Worm (Caenorhabditis elegans): Measurements from ENCODE around the gene F22H10.6.

Gene F22H10.6

DNA sequence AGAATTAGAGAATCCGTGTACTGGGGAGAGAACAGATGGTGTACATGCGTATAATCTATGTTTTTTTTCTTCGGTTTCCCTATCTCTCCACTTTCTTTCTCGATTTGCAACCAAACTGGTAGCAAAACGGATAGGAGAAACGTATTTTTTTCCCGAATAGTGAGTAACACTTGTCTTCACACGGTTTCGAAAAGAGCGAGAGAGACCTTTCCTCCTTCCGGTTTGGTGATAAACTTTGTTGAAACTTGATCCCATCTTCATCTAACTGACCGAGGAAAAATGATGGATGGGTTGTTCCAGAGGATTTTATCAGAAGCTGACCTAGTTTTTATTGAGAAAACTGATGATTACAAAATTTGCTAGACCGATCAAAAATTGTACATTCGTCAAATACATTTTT, 32.8 kb downstream of the F22H10.6 start:
- TF ChIP-seq T26A8.4 (GFP tag; IDR thresholded peaks at IDR 0.05) = no peak
- peak; percentile 3 for TF ChIP-seq nhr-28 (tag; optimal IDR thresholded peaks at IDR 0.05)
- no peak for TF ChIP-seq nhr-76 (tag; optimal IDR thresholded peaks at IDR 0.05)
- TF ChIP-seq dpl-1 (GFP tag; optimal IDR thresholded peaks at IDR 0.05) = no peak
- TF ChIP-seq daf-8 (GFP tag; IDR thresholded peaks at IDR 0.05) = no peak
- TF ChIP-seq mxl-3 (GFP tag; optimal IDR thresholded peaks at IDR 0.05) = peak; percentile 22
- peak in 1 of 2 experiments; percentile 60 for TF ChIP-seq unc-62 (GFP tag; optimal IDR thresholded peaks at IDR 0.05 in 1 of 2)
- no peak for TF ChIP-seq unc-62 (tag; optimal IDR thresholded peaks at IDR 0.05)
- TF ChIP-seq spr-1 (tag; optimal IDR thresholded peaks at IDR 0.05) = no peak

DNA sequence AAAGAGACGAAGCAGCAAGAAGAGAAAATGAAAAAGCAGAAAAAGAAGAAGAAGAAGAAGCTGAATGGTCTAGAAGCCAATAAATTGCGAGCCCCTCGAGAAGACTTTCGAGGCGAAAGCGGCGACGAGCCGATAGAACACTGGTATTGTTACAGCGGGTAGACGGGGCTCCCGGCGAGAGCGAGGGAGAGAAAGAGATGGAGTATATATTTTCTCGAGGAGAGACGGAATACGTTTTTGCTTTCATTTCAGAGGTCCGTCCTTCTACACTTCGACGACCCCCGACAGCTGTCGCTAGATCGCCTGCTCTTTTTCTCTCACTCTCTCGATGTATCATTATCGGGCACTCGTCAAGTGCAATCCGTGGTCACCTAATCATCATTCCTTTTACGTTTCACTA, 35.9 kb downstream of the F22H10.6 start:
- no peak for TF ChIP-seq nhr-6 (tag; optimal IDR thresholded peaks at IDR 0.05)
- TF ChIP-seq lin-38 (GFP tag; IDR thresholded peaks at IDR 0.05) = no peak
- no peak for TF ChIP-seq F37D6.2 (tag; optimal IDR thresholded peaks at IDR 0.05)
- peak; percentile 42 for TF ChIP-seq hlh-11 (tag; optimal IDR thresholded peaks at IDR 0.05)
- TF ChIP-seq daf-16 (GFP tag; optimal IDR thresholded peaks at IDR 0.05) = peak in 1 of 2 experiments; percentile 11
- TF ChIP-seq daf-16 (tag; optimal IDR thresholded peaks at IDR 0.05) = no peak
- no peak for TF ChIP-seq nhr-42 (GFP tag; IDR thresholded peaks at IDR 0.05)
- no peak for TF ChIP-seq nhr-11 (tag; optimal IDR thresholded peaks at IDR 0.05)
- no peak for TF ChIP-seq mes-2 (tag; optimal IDR thresholded peaks at IDR 0.05; ENCODE audit: poor library complexity, severe bottlenecking)
- no peak for TF ChIP-seq lin-15B (tag; optimal IDR thresholded peaks at IDR 0.05)
- no peak for TF ChIP-seq madf-9 (GFP tag; conservative IDR thresholded peaks at IDR 0.05)
- TF ChIP-seq nhr-28 (tag; optimal IDR thresholded peaks at IDR 0.05) = no peak
- TF ChIP-seq ceh-62 (tag; optimal IDR thresholded peaks at IDR 0.05) = no peak
- TF ChIP-seq nhr-25 (tag; optimal IDR thresholded peaks at IDR 0.05; ENCODE audit: borderline replicate concordance, insufficient read depth) = no peak
- no peak for TF ChIP-seq F10B5.3 (tag; optimal IDR thresholded peaks at IDR 0.05)
- TF ChIP-seq set-16 (GFP tag; IDR thresholded peaks at IDR 0.05) = peak; percentile 42; the same call in 1 of the 2 replicates
- no peak for TF ChIP-seq zip-11 (GFP tag; IDR thresholded peaks at IDR 0.05)
- TF ChIP-seq unc-39 (tag; optimal IDR thresholded peaks at IDR 0.05) = no peak
- TF ChIP-seq ztf-7 (tag; optimal IDR thresholded peaks at IDR 0.05) = no peak
- TF ChIP-seq nhr-48 (tag; optimal IDR thresholded peaks at IDR 0.05) = no peak
- no peak for TF ChIP-seq dve-1 (tag; optimal IDR thresholded peaks at IDR 0.05; ENCODE audit: insufficient read depth)

DNA sequence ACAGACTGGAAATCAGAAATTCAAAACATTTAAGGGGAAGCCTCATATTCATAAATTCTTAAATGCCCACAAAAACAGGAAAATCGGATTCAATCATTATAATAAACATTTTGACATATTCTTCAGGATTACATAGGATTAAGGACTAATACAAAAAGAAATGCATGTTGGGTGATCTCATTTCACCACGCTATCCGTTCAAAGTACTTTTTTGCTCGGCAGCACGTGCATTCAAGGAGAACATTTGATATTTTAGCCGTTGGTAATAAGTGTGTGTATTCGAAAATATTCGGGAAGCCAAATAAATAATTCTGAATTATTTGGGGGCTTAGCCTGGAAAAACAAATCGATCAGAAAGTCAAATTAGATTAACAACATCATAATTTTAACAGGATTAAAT, 40.5 kb downstream of the F22H10.6 start:
- TF ChIP-seq unc-39 (tag; optimal IDR thresholded peaks at IDR 0.05) (no peak), mep-1 (tag; optimal IDR thresholded peaks at IDR 0.05) (no peak), spr-3 (GFP tag; optimal IDR thresholded peaks at IDR 0.05) (no peak)

DNA sequence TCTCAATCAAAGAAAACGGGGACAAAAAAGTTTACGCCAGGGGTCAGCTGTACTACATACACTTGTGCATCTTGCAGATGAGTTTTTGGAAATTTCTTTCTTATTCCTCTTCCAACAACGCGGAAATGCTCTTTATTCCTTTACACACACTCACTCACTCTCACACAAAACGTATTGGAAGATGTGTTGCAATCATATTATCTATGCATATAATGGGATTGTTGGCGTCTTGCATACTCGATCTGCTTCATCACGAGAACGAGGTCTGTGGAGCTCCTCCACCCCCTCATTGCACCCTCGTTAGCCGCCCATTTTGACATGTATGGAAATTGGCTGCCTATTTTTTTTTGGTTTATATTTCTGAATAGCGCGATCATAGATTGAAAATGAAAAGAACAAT, 42.4 kb downstream of the F22H10.6 start:
- TF ChIP-seq aly-2 (tag; optimal IDR thresholded peaks at IDR 0.05) (no peak), F10B5.3 (tag; optimal IDR thresholded peaks at IDR 0.05) (no peak), mep-1 (tag; optimal IDR thresholded peaks at IDR 0.05) (no peak), nhr-25 (tag; optimal IDR thresholded peaks at IDR 0.05; ENCODE audit: borderline replicate concordance, insufficient read depth) (no peak), mdl-1 (tag; optimal IDR thresholded peaks at IDR 0.05) (no peak), duxl-1 (tag; optimal IDR thresholded peaks at IDR 0.05; ENCODE audit: poor library complexity) (no peak)

DNA sequence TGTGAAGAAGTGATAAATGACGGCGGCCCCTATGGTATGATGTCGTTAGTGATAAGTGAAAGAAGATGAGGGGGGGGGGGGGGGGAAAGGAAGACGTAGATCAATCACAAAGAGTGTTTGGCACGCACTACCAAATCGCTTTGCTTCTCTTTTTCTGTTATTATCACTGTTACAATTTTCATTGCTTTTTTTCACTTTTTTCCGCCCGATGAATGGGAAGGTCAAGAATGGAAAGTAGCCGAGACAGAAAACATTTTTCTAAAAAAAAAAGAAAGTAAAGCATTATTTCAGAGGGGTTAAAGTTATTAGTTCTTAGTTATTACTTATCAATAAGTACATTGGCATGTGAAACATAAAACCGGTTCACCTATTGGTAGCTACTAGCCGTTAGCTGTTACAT, 43.9 kb downstream of the F22H10.6 start:
- peak; percentile 42 for TF ChIP-seq mxl-3 (GFP tag; optimal IDR thresholded peaks at IDR 0.05)
- no peak for TF ChIP-seq ceh-62 (tag; optimal IDR thresholded peaks at IDR 0.05)
- peak; percentile 9 for TF ChIP-seq nhr-28 (tag; optimal IDR thresholded peaks at IDR 0.05)
- no peak for TF ChIP-seq egl-27 (tag; optimal IDR thresholded peaks at IDR 0.05)
- no peak for TF ChIP-seq lir-3 (tag; optimal IDR thresholded peaks at IDR 0.05)
- peak; percentile 35 for TF ChIP-seq hlh-11 (tag; optimal IDR thresholded peaks at IDR 0.05)
